Worm (Caenorhabditis elegans) whole organism, young adult: Measurements from ENCODE around the gene T26G10.5.

Experiments
- C17E4.6 ChIP-seq: fragments of 200-800 bp; sonication (Bioruptor generic); IDR thresholded peaks from 2 replicates; pipeline ENCODE4 v1.3.6; 2022; ENCODE audit warnings: missing genetic modification reagents, missing genetic modification characterization, missing compliant biosample characterization
- D2030.7 ChIP-seq: fragments of 200-800 bp; sonication (Bioruptor generic); IDR thresholded peaks from 2 replicates; pipeline ENCODE4 v1.3.6; 2022; ENCODE audit warnings: missing genetic modification reagents, missing genetic modification characterization, missing compliant biosample characterization
- F10E7.11 ChIP-seq: sonication (generic microtip); optimal IDR thresholded peaks from 2 replicates; lab custom pipeline; 2017; ENCODE audit warnings: mild to moderate bottlenecking, missing genetic modification characterization, moderate library complexity, missing compliant biosample characterization
- F22D6.2 ChIP-seq: sonication (generic microtip); optimal IDR thresholded peaks from 2 replicates; lab custom pipeline; 2016; ENCODE audit warnings: mild to moderate bottlenecking, missing genetic modification characterization, missing compliant biosample characterization
- F57A8.1 ChIP-seq: fragments of 200-800 bp; sonication (Bioruptor generic); optimal IDR thresholded peaks from 2 replicates; lab custom pipeline; 2018; ENCODE audit warnings: mild to moderate bottlenecking, missing genetic modification characterization, moderate library complexity, missing compliant biosample characterization
- K11D2.4 ChIP-seq: fragments of 200-800 bp; sonication (Bioruptor generic); IDR thresholded peaks from 2 replicates; pipeline ENCODE4 v1.3.6; 2022; ENCODE audit warnings: missing genetic modification reagents, missing genetic modification characterization, missing compliant biosample characterization
- Y53F4B.3 ChIP-seq: fragments of 200-800 bp; sonication (Bioruptor generic); IDR thresholded peaks from 2 replicates; pipeline ENCODE4 v1.3.6; 2022; ENCODE audit warnings: missing genetic modification reagents, missing genetic modification characterization, missing compliant biosample characterization
- Y56A3A.18 ChIP-seq: fragments of 200-800 bp; sonication (Bioruptor generic); IDR thresholded peaks from 2 replicates; pipeline ENCODE4 v1.3.6; 2022; ENCODE audit warnings: missing genetic modification reagents, missing genetic modification characterization, missing compliant biosample characterization
- Y67H2A.10 ChIP-seq: fragments of 200-800 bp; sonication (Bioruptor generic); conservative IDR thresholded peaks from 2 replicates; pipeline ENCODE4 v1.3.6; 2022; ENCODE audit warnings: missing genetic modification reagents, missing genetic modification characterization, missing compliant biosample characterization
- Y79H2A.3 ChIP-seq: fragments of 200-800 bp; sonication (Bioruptor generic); conservative IDR thresholded peaks from 2 replicates; pipeline ENCODE4 v1.3.6; 2022; ENCODE audit warnings: missing genetic modification reagents, missing genetic modification characterization, missing compliant biosample characterization
- akir-1 ChIP-seq: fragments of 200-800 bp; sonication (Bioruptor generic); optimal IDR thresholded peaks from 2 replicates; lab custom pipeline; 2018; ENCODE audit warnings: mild to moderate bottlenecking, missing genetic modification characterization, moderate library complexity, missing compliant biosample characterization
- ama-1 ChIP-seq, 3 experiments: fragments of 150-350 bp in 1 of 3; sonication (generic microtip) in 2 of 3; optimal IDR thresholded peaks; 2 replicates each; lab custom pipeline; 2014 to 2018; ENCODE audit warnings: missing biosample characterization in 2 of 3, missing genetic modification characterization in 2 of 3, missing genetic modification reagents in 2 of 3
- attf-3 ChIP-seq: fragments of 200-800 bp; sonication (Bioruptor generic); conservative IDR thresholded peaks from 2 replicates; pipeline ENCODE4 v1.3.6; 2022; ENCODE audit warnings: missing genetic modification reagents, missing genetic modification characterization, missing compliant biosample characterization
- attf-6 ChIP-seq: fragments of 200-800 bp; sonication (Bioruptor generic); IDR thresholded peaks from 2 replicates; pipeline ENCODE4 v1.3.6; 2022; ENCODE audit warnings: missing genetic modification reagents, missing genetic modification characterization, missing compliant biosample characterization
- bed-1 ChIP-seq: fragments of 200-800 bp; sonication (Bioruptor generic); IDR thresholded peaks from 2 replicates; pipeline ENCODE4 v1.3.6; 2022; ENCODE audit warnings: missing genetic modification reagents, missing genetic modification characterization, missing compliant biosample characterization
- bed-2 ChIP-seq: fragments of 200-800 bp; sonication (Bioruptor generic); IDR thresholded peaks from 2 replicates; pipeline ENCODE4 v1.3.6; 2022; ENCODE audit warnings: missing genetic modification reagents, missing genetic modification characterization, missing compliant biosample characterization
- ccch-3 ChIP-seq: fragments of 200-800 bp; sonication (Bioruptor generic); optimal IDR thresholded peaks from 2 replicates; lab custom pipeline; 2018; ENCODE audit warnings: mild to moderate bottlenecking, missing genetic modification characterization, missing compliant biosample characterization
- cebp-1 ChIP-seq, 2 experiments: fragments of 200-800 bp in 1 of 2; sonication (Bioruptor generic) in 1 of 2; sonication (generic microtip) in 1 of 2; IDR thresholded peaks in 1 of 2; optimal IDR thresholded peaks in 1 of 2; 2 replicates each; pipeline versions ENCODE4 v1.3.6 to Lab custom; 2017 to 2022; ENCODE audit warnings: missing compliant biosample characterization in 2 of 2, missing genetic modification characterization in 2 of 2, mild to moderate bottlenecking in 1 of 2, missing genetic modification reagents in 1 of 2, moderate library complexity in 1 of 2
- cebp-2 ChIP-seq: fragments of 200-800 bp; sonication (Bioruptor generic); IDR thresholded peaks from 2 replicates; pipeline ENCODE4 v1.3.6; 2022; ENCODE audit warnings: missing genetic modification characterization, missing compliant biosample characterization
- ceh-40 ChIP-seq: fragments of 200-800 bp; sonication (Bioruptor generic); IDR thresholded peaks from 2 replicates; pipeline ENCODE4 v1.3.6; 2022; ENCODE audit warnings: missing genetic modification characterization, missing compliant biosample characterization
- egrh-3 ChIP-seq: fragments of 200-800 bp; sonication (Bioruptor generic); IDR thresholded peaks from 2 replicates; pipeline ENCODE4 v1.3.6; 2022; ENCODE audit warnings: missing genetic modification reagents, missing genetic modification characterization, missing compliant biosample characterization
- hmg-1.2 ChIP-seq: fragments of 200-800 bp; sonication (Bioruptor generic); IDR thresholded peaks from 2 replicates; pipeline ENCODE4 v1.3.6; 2022; ENCODE audit warnings: missing genetic modification reagents, missing genetic modification characterization, missing compliant biosample characterization
- lag-1 ChIP-seq: fragments of 200-800 bp; sonication (Bioruptor generic); IDR thresholded peaks from 2 replicates; pipeline ENCODE4 v1.3.6; 2022; ENCODE audit warnings: missing genetic modification reagents, missing genetic modification characterization, missing compliant biosample characterization
- lin-35 ChIP-seq, 3 experiments: fragments of 150-350 bp in 2 of 3; sonication (generic microtip) in 1 of 3; optimal IDR thresholded peaks; 2 replicates each; lab custom pipeline; 2014 to 2018; ENCODE audit warnings: missing biosample characterization in 3 of 3, missing genetic modification characterization in 3 of 3, missing genetic modification reagents in 3 of 3
- lsl-1 ChIP-seq: fragments of 200-800 bp; sonication (Bioruptor generic); optimal IDR thresholded peaks from 2 replicates; lab custom pipeline; 2018; ENCODE audit warnings: mild to moderate bottlenecking, missing genetic modification characterization, moderate library complexity, missing compliant biosample characterization
- madf-8 ChIP-seq: fragments of 200-800 bp; sonication (Bioruptor generic); conservative IDR thresholded peaks from 2 replicates; pipeline ENCODE4 v1.3.6; 2022; ENCODE audit warnings: missing genetic modification reagents, missing genetic modification characterization, missing compliant biosample characterization
- mcd-1 ChIP-seq: fragments of 200-800 bp; sonication (Bioruptor generic); IDR thresholded peaks from 2 replicates; pipeline ENCODE4 v1.3.6; 2022; ENCODE audit warnings: missing genetic modification reagents, missing genetic modification characterization, missing compliant biosample characterization
- mel-28 ChIP-seq: sonication (generic microtip); optimal IDR thresholded peaks from 2 replicates; lab custom pipeline; 2016; ENCODE audit warnings: borderline replicate concordance, mild to moderate bottlenecking, missing genetic modification characterization, missing compliant biosample characterization
- mxl-1 ChIP-seq: sonication (generic microtip); optimal IDR thresholded peaks from 2 replicates; lab custom pipeline; 2016; ENCODE audit warnings: missing genetic modification characterization, missing compliant biosample characterization
- nfya-1 ChIP-seq: sonication (generic microtip); optimal IDR thresholded peaks from 2 replicates; lab custom pipeline; 2017; ENCODE audit warnings: antibody characterized with exemption, missing compliant biosample characterization, missing genetic modification characterization, borderline replicate concordance; ENCODE audit not compliant: insufficient read depth
- nfya-2 ChIP-seq: fragments of 200-800 bp; sonication (Bioruptor generic); IDR thresholded peaks from 2 replicates; pipeline ENCODE4 v1.3.6; 2022; ENCODE audit warnings: missing genetic modification reagents, missing genetic modification characterization, missing compliant biosample characterization
- nhr-80 ChIP-seq: sonication (generic microtip); optimal IDR thresholded peaks from 2 replicates; lab custom pipeline; 2016; ENCODE audit warnings: missing genetic modification characterization, missing compliant biosample characterization
- nhr-90 ChIP-seq: sonication (generic microtip); optimal IDR thresholded peaks from 2 replicates; lab custom pipeline; 2016; ENCODE audit warnings: missing genotype, mild to moderate bottlenecking, missing genetic modification characterization, missing compliant biosample characterization
- pbrm-1 ChIP-seq: fragments of 200-800 bp; sonication (Bioruptor generic); IDR thresholded peaks from 2 replicates; pipeline ENCODE4 v1.3.6; 2022; ENCODE audit warnings: missing genetic modification reagents, missing genetic modification characterization, missing compliant biosample characterization
- rcor-1 ChIP-seq: fragments of 200-800 bp; sonication (Bioruptor generic); IDR thresholded peaks from 2 replicates; pipeline ENCODE4 v1.3.6; 2022; ENCODE audit warnings: missing genetic modification reagents, missing genetic modification characterization, missing compliant biosample characterization
- sdz-38 ChIP-seq: sonication (generic microtip); optimal IDR thresholded peaks from 2 replicates; lab custom pipeline; 2016; ENCODE audit warnings: missing genotype, missing genetic modification characterization, missing compliant biosample characterization
- snpc-1.1 ChIP-seq: sonication (generic microtip); optimal IDR thresholded peaks from 2 replicates; lab custom pipeline; 2017; ENCODE audit warnings: missing genetic modification characterization, mild to moderate bottlenecking, missing compliant biosample characterization, antibody characterized with exemption, moderate library complexity, missing genotype, missing genetic modification reagents; ENCODE audit not compliant: insufficient read depth
- snpc-4 ChIP-seq, 5 experiments: fragments of 150-350 bp in 1 of 5; sonication (generic microtip) in 4 of 5; optimal IDR thresholded peaks; 2 replicates each; lab custom pipeline; 2014 to 2018; ENCODE audit warnings: missing genetic modification characterization in 5 of 5, missing biosample characterization in 3 of 5, antibody characterized with exemption in 2 of 5, mild to moderate bottlenecking in 2 of 5, missing compliant biosample characterization in 2 of 5, missing genotype in 2 of 5, moderate library complexity in 2 of 5, missing genetic modification reagents in 1 of 5
- sptf-2 ChIP-seq: fragments of 200-800 bp; sonication (Bioruptor generic); optimal IDR thresholded peaks from 2 replicates; lab custom pipeline; 2018; ENCODE audit warnings: mild to moderate bottlenecking, missing genetic modification characterization, missing compliant biosample characterization
- unc-130 ChIP-seq: sonication (generic microtip); optimal IDR thresholded peaks from 2 replicates; lab custom pipeline; 2016; ENCODE audit warnings: missing genetic modification reagents, missing genetic modification characterization, missing compliant biosample characterization
- zim-3 ChIP-seq: sonication (generic microtip); optimal IDR thresholded peaks from 2 replicates; lab custom pipeline; 2017; ENCODE audit warnings: mild to moderate bottlenecking, missing genetic modification characterization, moderate library complexity, missing compliant biosample characterization
- ztf-18 ChIP-seq: sonication (generic microtip); optimal IDR thresholded peaks from 2 replicates; lab custom pipeline; 2016; ENCODE audit warnings: missing genotype, mild to moderate bottlenecking, missing genetic modification characterization, missing compliant biosample characterization
- ztf-22 ChIP-seq: fragments of 200-800 bp; sonication (Bioruptor generic); optimal IDR thresholded peaks from 2 replicates; lab custom pipeline; 2018; ENCODE audit warnings: mild to moderate bottlenecking, missing genetic modification characterization, moderate library complexity, missing compliant biosample characterization
- ztf-25 ChIP-seq: fragments of 200-800 bp; sonication (Bioruptor generic); IDR thresholded peaks from 2 replicates; pipeline ENCODE4 v1.3.6; 2022; ENCODE audit warnings: missing genetic modification reagents, missing genetic modification characterization, missing compliant biosample characterization
- ztf-28 ChIP-seq: fragments of 200-800 bp; sonication (Bioruptor generic); IDR thresholded peaks from 2 replicates; pipeline ENCODE4 v1.3.6; 2022; ENCODE audit warnings: missing genetic modification reagents, missing genetic modification characterization, missing compliant biosample characterization

T26G10.5 gene

ce11 chrIII:9443417-9444027 lies 17.3 kb upstream of the T26G10.5 start, which contains the start of gene pir-2 (continued):
- no peak for TF ChIP-seq snpc-1.1 (tag; lab: Kevin White, UChicago)
- TF ChIP-seq lsl-1 (GFP tag; lab: Kevin White, UChicago), result peak; percentile 52
- no peak for TF ChIP-seq zim-3 (tag; lab: Kevin White, UChicago)
- TF ChIP-seq F10E7.11 (tag; lab: Kevin White, UChicago), result no peak
- TF ChIP-seq lin-35 (GFP tag; optimal IDR thresholded peaks at IDR 0.05; lab: Kevin White, UChicago), result peak; percentile 3 to 89 (median 19)
- TF ChIP-seq cebp-1 (GFP tag; IDR thresholded peaks at IDR 0.05; lab: Robert Waterston, UW), result no peak
- peak; percentile 72 for TF ChIP-seq cebp-1 (tag; optimal IDR thresholded peaks at IDR 0.05; lab: Kevin White, UChicago)
- no peak for TF ChIP-seq ztf-22 (GFP tag; lab: Kevin White, UChicago)
- 0 out of 2 replicates have a peak, but pooled peaks have one; percentile 52 for TF ChIP-seq ztf-28 (GFP tag; lab: Robert Waterston, UW)
- TF ChIP-seq C17E4.6 (GFP tag; lab: Robert Waterston, UW), result 0 out of 2 replicates have a peak, but pooled peaks have one; percentile 10
- peak; percentile 46 for TF ChIP-seq ztf-18 (tag; lab: Kevin White, UChicago)
- TF ChIP-seq nfya-2 (GFP tag; lab: Robert Waterston, UW), result no peak
- no peak for TF ChIP-seq F22D6.2 (tag; lab: Kevin White, UChicago)
- no peak for TF ChIP-seq Y53F4B.3 (GFP tag; lab: Robert Waterston, UW)
- no peak for TF ChIP-seq bed-1 (GFP tag; lab: Robert Waterston, UW)
- no peak for TF ChIP-seq ama-1 (optimal IDR thresholded peaks at IDR 0.05; lab: Kevin White, UChicago)
- no peak for TF ChIP-seq ama-1 (GFP tag; optimal IDR thresholded peaks at IDR 0.05; lab: Kevin White, UChicago)
- no peak for TF ChIP-seq Y79H2A.3 (GFP tag; lab: Robert Waterston, UW)
- TF ChIP-seq ccch-3, result no peak
- TF ChIP-seq sptf-2, result no peak
- peak; percentile 55; the same call in 1 of the 2 replicates for TF ChIP-seq attf-3 (GFP tag; lab: Robert Waterston, UW)
- TF ChIP-seq sdz-38 (tag; lab: Kevin White, UChicago), result no peak
- TF ChIP-seq Y56A3A.18 (GFP tag; lab: Robert Waterston, UW), result no peak
- TF ChIP-seq rcor-1 (GFP tag; lab: Robert Waterston, UW), result peak; percentile 43; the same call in 1 of the 2 replicates
- TF ChIP-seq mel-28 (tag; lab: Kevin White, UChicago), result no peak
- peak; percentile 22 for TF ChIP-seq nhr-80 (tag; lab: Kevin White, UChicago)
- TF ChIP-seq mxl-1, result no peak
- TF ChIP-seq nfya-1 (tag; lab: Kevin White, UChicago), result no peak
- TF ChIP-seq ceh-40 (GFP tag; lab: Robert Waterston, UW), result no peak
- no peak for TF ChIP-seq cebp-2 (GFP tag; lab: Robert Waterston, UW)
- 0 out of 2 replicates have a peak, but pooled peaks have one; percentile 9 for TF ChIP-seq egrh-3 (GFP tag; lab: Robert Waterston, UW)
- peak; percentile 57 for TF ChIP-seq hmg-1.2 (GFP tag; lab: Robert Waterston, UW)
- no peak; the same call in 1 of the 2 replicates for TF ChIP-seq Y67H2A.10 (GFP tag; lab: Robert Waterston, UW)
- TF ChIP-seq ztf-25 (GFP tag; lab: Robert Waterston, UW), result no peak
- no peak; the same call in 1 of the 2 replicates for TF ChIP-seq K11D2.4 (GFP tag; lab: Robert Waterston, UW)
- no peak for TF ChIP-seq bed-2
- TF ChIP-seq nhr-90, result no peak
- peak; percentile 79 for TF ChIP-seq pbrm-1 (GFP tag; lab: Robert Waterston, UW)
- TF ChIP-seq mcd-1 (GFP tag; lab: Robert Waterston, UW), result peak; percentile 80
- no peak for TF ChIP-seq akir-1 (GFP tag; lab: Kevin White, UChicago)
- TF ChIP-seq F57A8.1 (GFP tag; lab: Kevin White, UChicago), result no peak
- no peak for TF ChIP-seq attf-6 (GFP tag; lab: Robert Waterston, UW)
- no peak for TF ChIP-seq snpc-4 (GFP tag; optimal IDR thresholded peaks at IDR 0.05; lab: Kevin White, UChicago)
- TF ChIP-seq snpc-4 (tag; optimal IDR thresholded peaks at IDR 0.05; lab: Kevin White, UChicago), result peak in 3 of 4 experiments; percentile 30 to 56 (median 53)
- TF ChIP-seq unc-130 (GFP tag; lab: Kevin White, UChicago), result no peak
- TF ChIP-seq madf-8 (GFP tag; lab: Robert Waterston, UW), result peak; percentile 52
- 0 out of 2 replicates have a peak, but pooled peaks have one; percentile 16 for TF ChIP-seq D2030.7
- TF ChIP-seq lag-1, result no peak
